Worm (Caenorhabditis elegans): Measurements from ENCODE around the gene picd-1.

Gene picd-1

DNA sequence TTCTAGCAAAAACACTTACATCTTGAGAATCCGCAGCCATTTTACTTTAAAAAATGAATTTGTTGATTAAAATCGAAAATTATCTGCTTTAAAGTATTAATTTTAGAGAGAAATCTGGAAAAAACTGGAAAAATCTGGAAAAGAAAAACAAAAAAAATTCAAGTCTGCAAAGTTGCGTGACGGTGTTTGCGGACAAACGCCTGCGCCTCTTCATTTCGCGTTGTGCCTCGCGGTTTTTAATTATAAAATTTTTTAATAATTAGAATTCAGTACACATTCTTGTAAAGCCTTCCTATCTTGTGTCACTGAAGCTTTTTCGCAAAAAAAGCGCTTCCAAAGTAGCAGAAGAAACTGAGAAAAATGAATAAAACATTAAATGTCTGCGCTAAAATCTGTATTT is 22.0 kb downstream of the picd-1 start, which contains the start of gene W03F9.1 (continued):
- no peak for TF ChIP-seq madf-8 (GFP tag; conservative IDR thresholded peaks at IDR 0.05)
- no peak for TF ChIP-seq ZK185.1 (tag; optimal IDR thresholded peaks at IDR 0.05; ENCODE audit: poor library complexity, severe bottlenecking)
- TF ChIP-seq ekl-4 (GFP tag; IDR thresholded peaks at IDR 0.05), result peak; percentile 56; the same call in 1 of the 2 replicates
- TF ChIP-seq K11D2.4 (GFP tag; IDR thresholded peaks at IDR 0.05), result peak; percentile 55; the same call in 1 of the 2 replicates
- TF ChIP-seq nfya-2 (GFP tag; IDR thresholded peaks at IDR 0.05), result no peak
- TF ChIP-seq Y67H2A.10 (GFP tag; conservative IDR thresholded peaks at IDR 0.05), result no peak
- peak; percentile 59 for TF ChIP-seq snpc-3.4 (tag; optimal IDR thresholded peaks at IDR 0.05)
- TF ChIP-seq gei-17 (GFP tag; optimal IDR thresholded peaks at IDR 0.05), result no peak
- TF ChIP-seq unc-62 (GFP tag; optimal IDR thresholded peaks at IDR 0.05), result no peak
- TF ChIP-seq aptf-2 (GFP tag; conservative IDR thresholded peaks at IDR 0.05), result no peak
- no peak for TF ChIP-seq bed-1 (GFP tag; IDR thresholded peaks at IDR 0.05)
- no peak for TF ChIP-seq hlh-26 (GFP tag; conservative IDR thresholded peaks at IDR 0.05)
- TF ChIP-seq rcor-1 (GFP tag; IDR thresholded peaks at IDR 0.05), result peak; percentile 71
- peak in 1 of 3 experiments; percentile 52 for TF ChIP-seq lin-35 (GFP tag; optimal IDR thresholded peaks at IDR 0.05)
- no peak for TF ChIP-seq dpff-1 (tag; optimal IDR thresholded peaks at IDR 0.05)
- no peak for TF ChIP-seq lag-1 (GFP tag; IDR thresholded peaks at IDR 0.05)
- TF ChIP-seq attf-3 (GFP tag; conservative IDR thresholded peaks at IDR 0.05), result peak; percentile 59
- TF ChIP-seq rpc-1 (optimal IDR thresholded peaks at IDR 0.05), result peak; percentile 41
- no peak for TF ChIP-seq rpc-1 (tag; optimal IDR thresholded peaks at IDR 0.05)
- TF ChIP-seq rec-8 (tag; optimal IDR thresholded peaks at IDR 0.05), result no peak
- no peak for TF ChIP-seq nhr-179 (tag; optimal IDR thresholded peaks at IDR 0.05)
- TF ChIP-seq nhr-90 (tag; optimal IDR thresholded peaks at IDR 0.05), result no peak
- TF ChIP-seq F33H1.4 (GFP tag; IDR thresholded peaks at IDR 0.05), result peak; percentile 50; the same call in 1 of the 2 replicates
- TF ChIP-seq pbrm-1 (GFP tag; IDR thresholded peaks at IDR 0.05), result peak; percentile 35; the same call in 1 of the 2 replicates
- TF ChIP-seq madf-3 (GFP tag; IDR thresholded peaks at IDR 0.05), result no peak
- TF ChIP-seq ztf-18 (tag; optimal IDR thresholded peaks at IDR 0.05), result peak; percentile 27
- no peak for TF ChIP-seq egrh-3 (GFP tag; IDR thresholded peaks at IDR 0.05)
- peak; percentile 76 for TF ChIP-seq lin-40 (tag; optimal IDR thresholded peaks at IDR 0.05)
- no peak for TF ChIP-seq ztf-28 (GFP tag; IDR thresholded peaks at IDR 0.05)
- no peak for TF ChIP-seq atf-7 (tag; optimal IDR thresholded peaks at IDR 0.05)
- TF ChIP-seq hrde-1 (tag; optimal IDR thresholded peaks at IDR 0.05; ENCODE audit: borderline replicate concordance), result no peak
- no peak for TF ChIP-seq zfh-2 (GFP tag; conservative IDR thresholded peaks at IDR 0.05)
- TF ChIP-seq sea-2 (GFP tag; IDR thresholded peaks at IDR 0.05), result no peak
- peak in 1 of 2 experiments; percentile 57 for TF ChIP-seq let-607 (tag; optimal IDR thresholded peaks at IDR 0.05)
- no peak for TF ChIP-seq C17E4.6 (GFP tag; IDR thresholded peaks at IDR 0.05)
- TF ChIP-seq F22D6.2 (tag; optimal IDR thresholded peaks at IDR 0.05), result no peak
- TF ChIP-seq athp-1 (tag; optimal IDR thresholded peaks at IDR 0.05), result no peak
- no peak for TF ChIP-seq mes-4 (tag; optimal IDR thresholded peaks at IDR 0.05)
- TF ChIP-seq T07F8.4 (tag; optimal IDR thresholded peaks at IDR 0.05), result no peak
- peak; percentile 62 for TF ChIP-seq mcd-1 (GFP tag; IDR thresholded peaks at IDR 0.05)
- no peak for TF ChIP-seq ceh-40 (GFP tag; IDR thresholded peaks at IDR 0.05)
- TF ChIP-seq hlh-12 (tag; optimal IDR thresholded peaks at IDR 0.05), result no peak
- no peak for TF ChIP-seq ztf-22 (GFP tag; optimal IDR thresholded peaks at IDR 0.05)
- no peak for TF ChIP-seq ama-1 (optimal IDR thresholded peaks at IDR 0.05)
- no peak for TF ChIP-seq ama-1 (GFP tag; optimal IDR thresholded peaks at IDR 0.05)
- no peak for TF ChIP-seq xnd-1 (tag; optimal IDR thresholded peaks at IDR 0.05)
- TF ChIP-seq zim-3 (tag; optimal IDR thresholded peaks at IDR 0.05), result no peak
- no peak for TF ChIP-seq mxl-1 (tag; optimal IDR thresholded peaks at IDR 0.05)
- no peak for TF ChIP-seq Y56A3A.18 (GFP tag; IDR thresholded peaks at IDR 0.05)
- no peak for TF ChIP-seq him-1 (tag; optimal IDR thresholded peaks at IDR 0.05)
